Worm (Caenorhabditis elegans): ENCODE results near the gene let-60.

DNA sequence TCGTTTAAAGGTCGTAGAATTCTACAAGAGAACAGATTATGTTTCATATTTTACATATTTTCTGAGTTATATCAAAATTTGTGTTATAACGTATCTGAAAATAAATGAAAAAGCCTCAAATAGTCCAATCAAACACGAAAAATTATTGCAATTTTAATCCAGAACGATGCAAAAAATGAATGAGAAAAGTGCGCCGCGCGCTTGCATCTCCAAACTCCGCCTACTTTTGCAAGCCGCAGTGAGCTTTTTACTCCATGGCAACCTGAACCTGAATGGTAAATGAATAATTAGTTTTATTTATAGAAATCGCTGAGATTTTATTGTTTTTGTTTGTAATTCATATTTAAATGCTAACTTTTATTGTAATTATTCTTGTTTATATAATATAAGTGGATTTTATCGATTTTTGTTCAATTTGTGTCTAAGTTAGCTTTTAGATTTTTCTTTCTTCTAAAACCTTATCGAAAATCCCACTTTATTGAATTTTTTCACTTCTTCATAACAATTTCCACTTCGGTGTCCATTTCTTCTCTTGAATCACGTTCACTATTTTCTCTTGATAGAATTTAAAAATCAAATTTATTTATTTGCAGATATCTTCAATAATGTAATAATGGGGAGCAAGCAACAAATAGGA, 34.6 kb downstream of the let-60 start, which contains the start of gene ZK809.5:
- TF ChIP-seq dox-1 (GFP tag; IDR thresholded peaks at IDR 0.05) = no peak
- no peak for TF ChIP-seq him-1 (tag; optimal IDR thresholded peaks at IDR 0.05)
- TF ChIP-seq die-1 (tag; optimal IDR thresholded peaks at IDR 0.05) = no peak
- TF ChIP-seq ama-1 (optimal IDR thresholded peaks at IDR 0.05) = no peak
- no peak for TF ChIP-seq ama-1 (GFP tag; optimal IDR thresholded peaks at IDR 0.05)
- no peak for TF ChIP-seq F39B2.1 (GFP tag; IDR thresholded peaks at IDR 0.05)
- no peak for TF ChIP-seq F57C9.4 (tag; optimal IDR thresholded peaks at IDR 0.05)
- TF ChIP-seq ccch-3 (GFP tag; optimal IDR thresholded peaks at IDR 0.05) = no peak
- no peak for TF ChIP-seq bed-2 (GFP tag; IDR thresholded peaks at IDR 0.05)
